Fruit fly (Drosophila melanogaster) whole organism, prepupa: ENCODE data around the gene Mzt1.

Experiments
- Blimp-1 ChIP-seq: fragments of 200-800 bp; sonication (Bioruptor generic); optimal IDR thresholded peaks from 3 replicates; lab custom pipeline; 2017; ENCODE audit warnings: missing biosample characterization, missing genetic modification characterization, mild to moderate bottlenecking, moderate library complexity, missing genetic modification reagents
- CG11294 ChIP-seq: fragments of 200-800 bp; sonication (Bioruptor generic); IDR thresholded peaks from 2 replicates; pipeline ENCODE4 v1.3.6; 2022; ENCODE audit warnings: missing biosample characterization, missing genetic modification characterization
- CG11902 ChIP-seq: fragments of 200-800 bp; sonication (Bioruptor generic); optimal IDR thresholded peaks from 3 replicates; lab custom pipeline; 2016; ENCODE audit warnings: missing biosample characterization, missing genetic modification characterization
- CG15336 ChIP-seq: fragments of 200-800 bp; sonication (Bioruptor generic); IDR thresholded peaks from 2 replicates; pipeline ENCODE4 v1.3.6; 2022; ENCODE audit warnings: missing biosample characterization, missing genetic modification characterization
- CG1621 ChIP-seq: fragments of 200-800 bp; sonication (Bioruptor generic); optimal IDR thresholded peaks from 3 replicates; lab custom pipeline; 2018; ENCODE audit warnings: missing biosample characterization, mild to moderate bottlenecking, missing genetic modification characterization
- CG16779 ChIP-seq: fragments of 200-800 bp; sonication (Bioruptor generic); optimal IDR thresholded peaks from 3 replicates; lab custom pipeline; 2017; ENCODE audit warnings: missing biosample characterization, mild to moderate bottlenecking, missing genetic modification characterization
- CG32006 ChIP-seq: fragments of 200-800 bp; sonication (Bioruptor generic); optimal IDR thresholded peaks from 3 replicates; lab custom pipeline; 2017; ENCODE audit warnings: missing biosample characterization, mild to moderate bottlenecking, missing genetic modification characterization
- CG34406 ChIP-seq: fragments of 200-800 bp; sonication (Bioruptor generic); optimal IDR thresholded peaks from 3 replicates; lab custom pipeline; 2016; ENCODE audit warnings: missing biosample characterization, missing genetic modification characterization
- CG3919 ChIP-seq: fragments of 200-800 bp; sonication (Bioruptor generic); optimal IDR thresholded peaks from 3 replicates; lab custom pipeline; 2016; ENCODE audit warnings: missing biosample characterization, missing genetic modification characterization
- CG4318 ChIP-seq: fragments of 200-800 bp; sonication (Bioruptor generic); optimal IDR thresholded peaks from 3 replicates; lab custom pipeline; 2017; ENCODE audit warnings: missing biosample characterization, mild to moderate bottlenecking, missing genetic modification characterization
- CG6163 ChIP-seq: fragments of 200-800 bp; sonication (Bioruptor generic); IDR thresholded peaks from 3 replicates; pipeline ENCODE4 v1.3.6; 2022; ENCODE audit warnings: missing biosample characterization, missing genetic modification characterization
- CG6276 ChIP-seq: fragments of 200-800 bp; sonication (Bioruptor generic); optimal IDR thresholded peaks from 2 replicates; lab custom pipeline; 2017; ENCODE audit warnings: missing biosample characterization, mild to moderate bottlenecking, missing genetic modification characterization
- CG6792 ChIP-seq: fragments of 200-800 bp; sonication (Bioruptor generic); optimal IDR thresholded peaks from 3 replicates; lab custom pipeline; 2016; ENCODE audit warnings: missing biosample characterization, missing genetic modification characterization
- CG6808 ChIP-seq: fragments of 200-800 bp; sonication (Bioruptor generic); optimal IDR thresholded peaks from 3 replicates; lab custom pipeline; 2017; ENCODE audit warnings: missing biosample characterization, missing genetic modification characterization, mild to moderate bottlenecking, moderate library complexity, missing genetic modification reagents
- CG6854 ChIP-seq: fragments of 200-800 bp; sonication (Bioruptor generic); optimal IDR thresholded peaks from 2 replicates; lab custom pipeline; 2017; ENCODE audit warnings: missing biosample characterization, mild to moderate bottlenecking, missing genetic modification characterization
- CG8319 ChIP-seq: fragments of 200-800 bp; sonication (Bioruptor generic); optimal IDR thresholded peaks from 3 replicates; lab custom pipeline; 2016; ENCODE audit warnings: missing biosample characterization, missing genetic modification characterization
- CG9139 ChIP-seq: fragments of 200-800 bp; sonication (Bioruptor generic); optimal IDR thresholded peaks from 3 replicates; lab custom pipeline; 2017; ENCODE audit warnings: missing biosample characterization, mild to moderate bottlenecking, missing genetic modification characterization
- Eip78C ChIP-seq: fragments of 200-800 bp; sonication (Bioruptor generic); peaks from one replicate; lab custom pipeline; 2016; ENCODE audit warnings: missing biosample characterization, missing genetic modification characterization
- Eip93F ChIP-seq: fragments of 200-800 bp; sonication (Bioruptor generic); optimal IDR thresholded peaks from 2 replicates; lab custom pipeline; 2016; ENCODE audit warnings: missing biosample characterization, mild to moderate bottlenecking, missing genetic modification characterization
- Ets21C ChIP-seq: fragments of 200-800 bp; sonication (Bioruptor generic); optimal IDR thresholded peaks from 3 replicates; lab custom pipeline; 2016; ENCODE audit warnings: missing biosample characterization, missing genetic modification characterization
- Ets96B ChIP-seq: fragments of 200-800 bp; optimal IDR thresholded peaks from 2 replicates; lab custom pipeline; 2019; ENCODE audit warnings: missing biosample characterization, mild to moderate bottlenecking, missing genetic modification characterization, moderate library complexity
- Hr38 ChIP-seq: sonication (Bioruptor generic); optimal IDR thresholded peaks from 2 replicates; lab custom pipeline; 2016; ENCODE audit warnings: missing biosample characterization, missing genetic modification characterization
- Lpt ChIP-seq: fragments of 200-800 bp; sonication (Bioruptor generic); optimal IDR thresholded peaks from 3 replicates; lab custom pipeline; 2016; ENCODE audit warnings: missing biosample characterization, missing genetic modification characterization
- Met ChIP-seq: fragments of 200-800 bp; sonication (Bioruptor generic); optimal IDR thresholded peaks from 3 replicates; lab custom pipeline; 2016; ENCODE audit warnings: missing biosample characterization, missing genetic modification characterization
- Smox ChIP-seq: fragments of 200-800 bp; sonication (Bioruptor generic); optimal IDR thresholded peaks from 3 replicates; lab custom pipeline; 2016; ENCODE audit warnings: missing biosample characterization, missing genetic modification characterization
- Sox102F ChIP-seq: fragments of 200-800 bp; sonication (Bioruptor generic); optimal IDR thresholded peaks from 2 replicates; lab custom pipeline; 2016; ENCODE audit warnings: missing biosample characterization, mild to moderate bottlenecking, missing genetic modification characterization
- Sox14 ChIP-seq: fragments of 200-800 bp; sonication (Bioruptor generic); optimal IDR thresholded peaks from 3 replicates; lab custom pipeline; 2016; ENCODE audit warnings: missing biosample characterization, missing genetic modification characterization
- achi ChIP-seq: fragments of 200-800 bp; sonication (Bioruptor generic); optimal IDR thresholded peaks from 3 replicates; lab custom pipeline; 2016; ENCODE audit warnings: missing biosample characterization, missing genetic modification characterization
- acj6 ChIP-seq: fragments of 200-800 bp; sonication (Bioruptor generic); optimal IDR thresholded peaks from 3 replicates; lab custom pipeline; 2016; ENCODE audit warnings: missing biosample characterization, missing genetic modification characterization
- cyc ChIP-seq: fragments of 200-800 bp; sonication (Bioruptor generic); optimal IDR thresholded peaks from 3 replicates; lab custom pipeline; 2016; ENCODE audit warnings: missing biosample characterization, missing genetic modification characterization
- dsx ChIP-seq: fragments of 200-800 bp; optimal IDR thresholded peaks from 3 replicates; lab custom pipeline; 2019; ENCODE audit warnings: missing biosample characterization, mild to moderate bottlenecking, missing genetic modification characterization, moderate library complexity; ENCODE audit not compliant: poor library complexity, severe bottlenecking
- eg ChIP-seq: fragments of 200-800 bp; sonication (Bioruptor generic); IDR thresholded peaks from 3 replicates; pipeline ENCODE4 v1.3.6; 2022; ENCODE audit warnings: missing biosample characterization, missing genetic modification characterization
- fd85E ChIP-seq: fragments of 200-800 bp; sonication (Bioruptor generic); optimal IDR thresholded peaks from 3 replicates; lab custom pipeline; 2016; ENCODE audit warnings: missing biosample characterization, missing genetic modification characterization
- fkh ChIP-seq: fragments of 200-800 bp; sonication (Bioruptor generic); optimal IDR thresholded peaks from 3 replicates; lab custom pipeline; 2017; ENCODE audit warnings: missing biosample characterization, mild to moderate bottlenecking, missing genetic modification characterization, moderate library complexity
- pdm3 ChIP-seq: fragments of 200-800 bp; sonication (Bioruptor generic); optimal IDR thresholded peaks from 3 replicates; lab custom pipeline; 2016; ENCODE audit warnings: missing biosample characterization, missing genetic modification characterization
- salr ChIP-seq, 2 experiments: fragments of 200-800 bp; sonication (Bioruptor generic); optimal IDR thresholded peaks; 3 replicates each; lab custom pipeline; 2016 to 2018; ENCODE audit warnings: missing biosample characterization in 2 of 2, missing genetic modification characterization in 2 of 2, mild to moderate bottlenecking in 1 of 2
- spab ChIP-seq: fragments of 200-800 bp; sonication (Bioruptor generic); optimal IDR thresholded peaks from 2 replicates; lab custom pipeline; 2017; ENCODE audit warnings: missing biosample characterization, mild to moderate bottlenecking, missing genetic modification characterization, missing genetic modification reagents
- svp ChIP-seq: fragments of 200-800 bp; sonication (Bioruptor generic); peaks from one replicate; lab custom pipeline; 2016; ENCODE audit warnings: missing biosample characterization, missing genetic modification characterization
- topi ChIP-seq: fragments of 200-800 bp; sonication (Bioruptor generic); optimal IDR thresholded peaks from 3 replicates; lab custom pipeline; 2016; ENCODE audit warnings: missing biosample characterization, missing genetic modification characterization
- vri ChIP-seq: fragments of 200-800 bp; sonication (Bioruptor generic); optimal IDR thresholded peaks from 3 replicates; lab custom pipeline; 2016; ENCODE audit warnings: missing biosample characterization, mild to moderate bottlenecking, missing genetic modification characterization

Gene Mzt1

DNA sequence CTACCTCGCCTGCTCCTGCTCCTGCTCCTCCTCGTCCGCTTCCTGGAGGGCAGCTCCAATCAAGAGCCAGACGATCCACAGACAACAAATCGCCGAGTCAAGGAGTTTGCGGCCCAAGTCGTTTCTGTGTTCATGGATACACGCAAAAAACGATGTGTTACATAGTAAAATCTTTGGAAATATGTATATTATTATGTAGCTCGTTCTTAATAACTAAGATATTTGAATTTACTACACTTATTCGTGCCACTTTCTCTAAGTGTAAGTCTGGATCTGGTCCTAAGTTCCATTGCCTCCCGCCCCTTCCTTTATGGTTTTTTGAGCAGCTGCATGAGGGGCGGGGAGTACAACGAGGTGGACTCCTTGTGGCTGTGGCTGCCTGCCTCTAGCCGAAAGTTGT is 2.6 kb upstream of the Mzt1 start (continued):
- TF ChIP-seq salr (GFP tag; optimal IDR thresholded peaks at IDR 0.05; lab: Kevin White, UChicago) = peak in 1 of 2 experiments; percentile 6
- no peak for TF ChIP-seq fd85E
- TF ChIP-seq CG32006 (GFP tag; lab: Kevin White, UChicago) = peak; percentile 57
- peak; percentile 0 for TF ChIP-seq cyc
- TF ChIP-seq vri (GFP tag; lab: Kevin White, UChicago) = peak; percentile 44
- TF ChIP-seq topi (GFP tag; lab: Kevin White, UChicago) = peak; percentile 30
- peak; percentile 25 for TF ChIP-seq CG4318 (GFP tag; lab: Kevin White, UChicago)
- TF ChIP-seq acj6 (GFP tag; lab: Kevin White, UChicago) = peak; percentile 42
- peak; percentile 66 for TF ChIP-seq CG6808 (GFP tag; lab: Kevin White, UChicago)
- peak; percentile 37 for TF ChIP-seq Lpt (GFP tag; lab: Kevin White, UChicago)
- peak; percentile 57 for TF ChIP-seq CG3919
- peak; percentile 64 for TF ChIP-seq CG1621 (tag; lab: Kevin White, UChicago)
- TF ChIP-seq Hr38 (GFP tag; lab: Kevin White, UChicago) = no peak
- peak; percentile 32 for TF ChIP-seq CG16779 (tag; lab: Kevin White, UChicago)

DNA sequence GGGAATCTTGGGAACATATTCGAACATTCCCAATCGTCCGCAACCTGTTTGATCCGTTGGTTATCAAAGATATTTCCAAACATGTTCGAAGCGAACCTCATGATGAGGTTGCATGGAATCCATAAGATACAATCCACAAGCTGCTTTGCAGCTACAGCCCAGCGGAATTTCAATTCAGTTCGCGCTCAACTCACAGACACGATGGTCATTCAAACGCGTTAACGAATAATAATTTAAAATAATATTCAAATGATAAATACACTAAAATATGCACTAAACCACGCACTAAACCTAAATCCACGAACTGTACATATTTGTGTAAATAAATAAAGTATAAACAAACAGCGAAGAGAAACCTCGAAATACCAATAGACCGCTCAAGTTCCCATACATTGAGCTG is 1.2 kb upstream of the Mzt1 start:
- TF ChIP-seq CG11902 (no peak), CG6276 (GFP tag; lab: Kevin White, UChicago) (peak; percentile 8), CG34406 (no peak), achi (no peak), CG6163 (GFP tag; lab: Robert Waterston, UW) (0 out of 3 replicates have a peak, but pooled peaks have one; percentile 29), CG6854 (GFP tag; lab: Kevin White, UChicago) (peak; percentile 51), Eip78C (GFP tag; lab: Kevin White, UChicago) (peak; percentile 70), vri (GFP tag; lab: Kevin White, UChicago) (peak; percentile 6), dsx (GFP tag; lab: Kevin White, UChicago) (peak; percentile 23), fkh (GFP tag; lab: Kevin White, UChicago) (peak; percentile 27), CG3919 (peak; percentile 21), CG15336 (0 out of 2 replicates have a peak, but pooled peaks have one; percentile 9)

dm6 chr3L:2390889-2391288 is 1.8 kb downstream of the Mzt1 start, which contains the start of the genes CG32298 and CG32299:
Gene CG32298 (minus strand): TSS chr3L:2390989.
Gene CG32299 (minus strand): TSS chr3L:2390989.
- TF ChIP-seq Blimp-1 (GFP tag; lab: Kevin White, UChicago) (no peak), eg (GFP tag; lab: Robert Waterston, UW) (no peak), CG32006 (GFP tag; lab: Kevin White, UChicago) (no peak), spab (GFP tag; lab: Kevin White, UChicago) (no peak), topi (GFP tag; lab: Kevin White, UChicago) (no peak), Ets96B (no peak), CG6854 (GFP tag; lab: Kevin White, UChicago) (no peak), Ets21C (GFP tag; lab: Kevin White, UChicago) (no peak), CG9139 (GFP tag; lab: Kevin White, UChicago) (no peak), CG6163 (GFP tag; lab: Robert Waterston, UW) (no peak)
- TF ChIP-seq, all 60 proteins: peak for 0

- TF ChIP-seq Eip93F (no peak), vri (GFP tag; lab: Kevin White, UChicago) (peak; percentile 71), fkh (GFP tag; lab: Kevin White, UChicago) (peak; percentile 37), svp (GFP tag; lab: Kevin White, UChicago) (peak; percentile 67), CG11294 (GFP tag; lab: Robert Waterston, UW) (no peak), CG1621 (tag; lab: Kevin White, UChicago) (no peak), Met (no peak), Smox (GFP tag; lab: Kevin White, UChicago) (no peak), acj6 (GFP tag; lab: Kevin White, UChicago) (no peak), Ets21C (GFP tag; lab: Kevin White, UChicago) (no peak), Lpt (GFP tag; lab: Kevin White, UChicago) (no peak), fd85E (no peak), Sox102F (GFP tag; lab: Kevin White, UChicago) (peak; percentile 7), CG8319 (no peak), CG6854 (GFP tag; lab: Kevin White, UChicago) (no peak), CG11902 (no peak), Blimp-1 (GFP tag; lab: Kevin White, UChicago) (no peak), CG3919 (no peak), pdm3 (GFP tag; lab: Kevin White, UChicago) (no peak), cyc (no peak), Sox14 (GFP tag; lab: Kevin White, UChicago) (no peak), CG6792 (GFP tag; lab: Kevin White, UChicago) (no peak), CG4318 (GFP tag; lab: Kevin White, UChicago) (no peak), Hr38 (GFP tag; lab: Kevin White, UChicago) (no peak)
Measured at dm6 chr3L:2392745-2393435, 3.8 kb downstream of the Mzt1 start.
